Fruit fly (Drosophila melanogaster): ENCODE measurements around the gene Sema1a.

dm6 chr2L:8612688-8613087, 70.7 kb downstream of the Sema1a start:
- TF ChIP-seq gfzf (GFP tag; optimal IDR thresholded peaks at IDR 0.05) (no peak), dm (GFP tag; optimal IDR thresholded peaks at IDR 0.05) (no peak), sc (optimal IDR thresholded peaks at IDR 0.05) (no peak), sc (GFP tag; optimal IDR thresholded peaks at IDR 0.05) (no peak), vvl (GFP tag; IDR thresholded peaks at IDR 0.05) (no peak), CG17912 (GFP tag; optimal IDR thresholded peaks at IDR 0.05) (no peak), YL-1 (GFP tag; optimal IDR thresholded peaks at IDR 0.05) (no peak), ERR (GFP tag; optimal IDR thresholded peaks at IDR 0.05) (no peak), jigr1 (GFP tag; IDR thresholded peaks at IDR 0.05) (no peak)

All from whole organism, embryonic.